Fruit fly (Drosophila melanogaster) whole organism, embryonic: ENCODE data around the gene Eig71Ea.
A peak's percentile ranks its signal among the peaks of the same experiment; 100 is the strongest.

Source experiments
- Atf6 ChIP-seq: fragments of 200-800 bp; sonication (Bioruptor generic); IDR thresholded peaks from 2 replicates; pipeline ENCODE4 v1.3.6; 2022; ENCODE audit warnings: missing biosample characterization, missing genetic modification characterization
- CG10543 ChIP-seq: fragments of 200-800 bp; sonication (Bioruptor generic); optimal IDR thresholded peaks from 3 replicates; lab custom pipeline; 2017; ENCODE audit warnings: missing biosample characterization, mild to moderate bottlenecking, missing genetic modification characterization, moderate library complexity
- CG11695 ChIP-seq: fragments of 200-800 bp; sonication (Bioruptor generic); IDR thresholded peaks from 3 replicates; pipeline ENCODE4 v1.3.6; 2022; ENCODE audit warnings: missing biosample characterization, missing genetic modification characterization
- CG12659 ChIP-seq: fragments of 200-800 bp; sonication (Bioruptor generic); optimal IDR thresholded peaks from 3 replicates; lab custom pipeline; 2017; ENCODE audit warnings: mild to moderate bottlenecking, missing biosample characterization, missing genetic modification reagents, missing genetic modification characterization
- CG14014 ChIP-seq: fragments of 200-800 bp; sonication (Bioruptor generic); IDR thresholded peaks from 2 replicates; pipeline ENCODE4 v1.3.6; 2022; ENCODE audit warnings: missing biosample characterization, missing genetic modification characterization
- CG15514 ChIP-seq: fragments of 200-800 bp; sonication (Bioruptor generic); optimal IDR thresholded peaks from 3 replicates; lab custom pipeline; 2017; ENCODE audit warnings: missing biosample characterization, missing genetic modification characterization, mild to moderate bottlenecking, moderate library complexity, missing genetic modification reagents
- CG17385 ChIP-seq: fragments of 200-800 bp; sonication (Bioruptor generic); optimal IDR thresholded peaks from 3 replicates; lab custom pipeline; 2018; ENCODE audit warnings: missing biosample characterization, mild to moderate bottlenecking, missing genetic modification characterization
- CG18262 ChIP-seq: fragments of 200-800 bp; optimal IDR thresholded peaks from 3 replicates; lab custom pipeline; 2019; ENCODE audit warnings: missing biosample characterization, mild to moderate bottlenecking, missing genetic modification characterization, moderate library complexity
- CG2202 ChIP-seq: fragments of 200-800 bp; sonication (Bioruptor generic); optimal IDR thresholded peaks from 2 replicates; lab custom pipeline; 2018; ENCODE audit warnings: missing biosample characterization, mild to moderate bottlenecking, missing genetic modification characterization
- CG2678 ChIP-seq: fragments of 200-800 bp; sonication (Bioruptor generic); optimal IDR thresholded peaks from 3 replicates; lab custom pipeline; 2019; ENCODE audit warnings: missing biosample characterization, mild to moderate bottlenecking, missing genetic modification characterization, moderate library complexity
- CG32767 ChIP-seq: fragments of 200-800 bp; sonication (Bioruptor generic); IDR thresholded peaks from 2 replicates; pipeline ENCODE4 v1.3.6; 2022; ENCODE audit warnings: missing biosample characterization, missing genetic modification characterization
- CG32772 ChIP-seq: fragments of 200-800 bp; sonication (Bioruptor generic); IDR thresholded peaks from 2 replicates; pipeline ENCODE4 v1.3.6; 2022; ENCODE audit warnings: missing biosample characterization, missing genetic modification characterization
- CG3281 ChIP-seq: fragments of 200-800 bp; sonication (Bioruptor generic); optimal IDR thresholded peaks from 3 replicates; lab custom pipeline; 2017; ENCODE audit warnings: missing biosample characterization, mild to moderate bottlenecking, missing genetic modification characterization
- CG6272 ChIP-seq: fragments of 200-800 bp; sonication (Bioruptor generic); IDR thresholded peaks from 2 replicates; pipeline ENCODE4 v1.3.6; 2022; ENCODE audit warnings: missing biosample characterization, missing genetic modification characterization
- CG6854 ChIP-seq: fragments of 200-800 bp; sonication (Bioruptor generic); optimal IDR thresholded peaks from 3 replicates; lab custom pipeline; 2017; ENCODE audit warnings: missing biosample characterization, mild to moderate bottlenecking, missing genetic modification characterization
- CG8290 ChIP-seq, 3 experiments: fragments of 200-800 bp; sonication (Bioruptor generic); optimal IDR thresholded peaks; 2 replicates each; lab custom pipeline; 2016 to 2019; ENCODE audit warnings: missing biosample characterization in 3 of 3, missing genetic modification characterization in 3 of 3, mild to moderate bottlenecking in 2 of 3, moderate library complexity in 1 of 3
- Dbx ChIP-seq: fragments of 200-800 bp; sonication (Bioruptor generic); IDR thresholded peaks from 3 replicates; pipeline ENCODE4 v1.3.6; 2022; ENCODE audit warnings: missing biosample characterization, missing genetic modification characterization
- Dp ChIP-seq: fragments of 200-800 bp; sonication (Bioruptor generic); optimal IDR thresholded peaks from 2 replicates; lab custom pipeline; 2018; ENCODE audit warnings: missing biosample characterization, mild to moderate bottlenecking, missing genetic modification characterization, moderate library complexity
- E2f2 ChIP-seq: fragments of 200-800 bp; sonication (Bioruptor generic); IDR thresholded peaks from 2 replicates; pipeline ENCODE4 v1.3.6; 2022; ENCODE audit warnings: missing biosample characterization, missing genetic modification characterization
- Jarid2 ChIP-seq: fragments of 200-800 bp; sonication (Bioruptor generic); optimal IDR thresholded peaks from 3 replicates; lab custom pipeline; 2017; ENCODE audit warnings: mild to moderate bottlenecking, missing biosample characterization, missing genetic modification reagents, missing genetic modification characterization
- MTF-1 ChIP-seq: fragments of 200-800 bp; sonication (Bioruptor generic); optimal IDR thresholded peaks from 2 replicates; lab custom pipeline; 2018; ENCODE audit warnings: missing biosample characterization, mild to moderate bottlenecking, missing genetic modification characterization, borderline replicate concordance
- Med ChIP-seq: fragments of 200-800 bp; sonication (Bioruptor generic); peaks from one replicate; lab custom pipeline; 2016; ENCODE audit warnings: missing biosample characterization, missing genetic modification characterization, mild to moderate bottlenecking, inconsistent platforms, moderate library complexity
- Nf-YA ChIP-seq: fragments of 200-800 bp; sonication (Bioruptor generic); IDR thresholded peaks from 2 replicates; pipeline ENCODE4 v1.3.6; 2022; ENCODE audit warnings: missing biosample characterization, missing genetic modification characterization
- Optix ChIP-seq: fragments of 200-800 bp; sonication (Bioruptor generic); IDR thresholded peaks from 3 replicates; pipeline ENCODE4 v1.3.6; 2022; ENCODE audit warnings: missing biosample characterization, missing genetic modification characterization
- Trl ChIP-seq, 3 experiments: fragments of >200 bp in 2 of 3; fragments of 200-800 bp in 1 of 3; sonication (Bioruptor generic) in 1 of 3; optimal IDR thresholded peaks; 2 replicates in 1 of 3; 3 replicates in 2 of 3; lab custom pipeline; 2016 to 2017; ENCODE audit warnings: missing biosample characterization in 1 of 3, missing genetic modification characterization in 1 of 3
- Usf ChIP-seq: fragments of 200-800 bp; sonication (Bioruptor generic); optimal IDR thresholded peaks from 2 replicates; lab custom pipeline; 2017; ENCODE audit warnings: missing genotype, missing biosample characterization, missing genetic modification characterization
- ase ChIP-seq: fragments of 200-800 bp; sonication (Bioruptor generic); IDR thresholded peaks from 3 replicates; pipeline ENCODE4 v1.3.6; 2022; ENCODE audit warnings: missing biosample characterization, missing genetic modification characterization
- bab2 ChIP-seq: fragments of 200-800 bp; sonication (Bioruptor generic); optimal IDR thresholded peaks from 2 replicates; lab custom pipeline; 2016; ENCODE audit warnings: missing biosample characterization, missing genetic modification characterization
- bcd ChIP-seq: fragments of 200-800 bp; sonication (Bioruptor generic); optimal IDR thresholded peaks from 2 replicates; lab custom pipeline; 2017; ENCODE audit warnings: missing biosample characterization, mild to moderate bottlenecking, missing genetic modification characterization
- cato ChIP-seq: fragments of 200-800 bp; sonication (Bioruptor generic); optimal IDR thresholded peaks from 2 replicates; lab custom pipeline; 2016; ENCODE audit warnings: missing biosample characterization, missing genetic modification characterization, borderline replicate concordance
- chn ChIP-seq: fragments of 200-800 bp; sonication (Bioruptor generic); optimal IDR thresholded peaks from 2 replicates; lab custom pipeline; 2016; ENCODE audit warnings: missing biosample characterization, missing genetic modification characterization
- ci ChIP-seq: fragments of 200-800 bp; sonication (Bioruptor generic); IDR thresholded peaks from 3 replicates; pipeline ENCODE4 v1.3.6; 2022; ENCODE audit warnings: missing biosample characterization, missing genetic modification characterization
- dpn ChIP-seq, 2 experiments: fragments of 200-800 bp; sonication (Bioruptor generic); optimal IDR thresholded peaks; 3 replicates each; lab custom pipeline; 2016; ENCODE audit warnings: missing biosample characterization in 2 of 2, missing genetic modification characterization in 2 of 2
- dysf ChIP-seq: fragments of 200-800 bp; sonication (Bioruptor generic); IDR thresholded peaks from 3 replicates; pipeline ENCODE4 v1.3.6; 2022; ENCODE audit warnings: missing biosample characterization, missing genetic modification characterization
- en ChIP-seq: fragments of 200-800 bp; sonication (Bioruptor generic); optimal IDR thresholded peaks from 2 replicates; lab custom pipeline; 2016; ENCODE audit warnings: missing biosample characterization, missing genetic modification characterization
- eve ChIP-seq, 2 experiments: fragments of >200 bp; optimal IDR thresholded peaks; 2 replicates each; lab custom pipeline; 2017; ENCODE audit warnings: missing biosample characterization in 2 of 2, missing genetic modification characterization in 2 of 2
- fd102C ChIP-seq: fragments of 200-800 bp; sonication (Bioruptor generic); optimal IDR thresholded peaks from 2 replicates; lab custom pipeline; 2018; ENCODE audit warnings: missing biosample characterization, mild to moderate bottlenecking, missing genetic modification characterization, moderate library complexity
- fru ChIP-seq: fragments of >200 bp; optimal IDR thresholded peaks from 2 replicates; lab custom pipeline; 2017
- grn ChIP-seq: fragments of 200-800 bp; sonication (Bioruptor generic); optimal IDR thresholded peaks from 3 replicates; lab custom pipeline; 2017; ENCODE audit warnings: missing biosample characterization, missing genetic modification characterization
- her ChIP-seq: fragments of 200-800 bp; sonication (Bioruptor generic); optimal IDR thresholded peaks from 2 replicates; lab custom pipeline; 2016; ENCODE audit warnings: missing biosample characterization, missing genetic modification characterization
- knrl ChIP-seq: fragments of 200-800 bp; sonication (Bioruptor generic); IDR thresholded peaks from 3 replicates; pipeline ENCODE4 v1.3.6; 2022; ENCODE audit warnings: missing biosample characterization, missing genetic modification characterization; ENCODE audit not compliant: partially characterized antibody
- lab ChIP-seq: fragments of 200-800 bp; sonication (Bioruptor generic); optimal IDR thresholded peaks from 3 replicates; lab custom pipeline; 2017; ENCODE audit warnings: missing biosample characterization, missing genetic modification characterization, mild to moderate bottlenecking, moderate library complexity, missing genetic modification reagents
- pb ChIP-seq: fragments of 200-800 bp; sonication (Bioruptor generic); optimal IDR thresholded peaks from 3 replicates; lab custom pipeline; 2016; ENCODE audit warnings: missing biosample characterization, missing genetic modification characterization
- schlank ChIP-seq: fragments of 200-800 bp; sonication (Bioruptor generic); optimal IDR thresholded peaks from 2 replicates; lab custom pipeline; 2018; ENCODE audit warnings: missing biosample characterization, mild to moderate bottlenecking, missing genetic modification characterization
- sd ChIP-seq: fragments of 200-800 bp; sonication (Bioruptor generic); optimal IDR thresholded peaks from 3 replicates; lab custom pipeline; 2018; ENCODE audit warnings: missing biosample characterization, mild to moderate bottlenecking, missing genetic modification characterization, moderate library complexity
- sens-2 ChIP-seq: fragments of 200-800 bp; sonication (Bioruptor generic); IDR thresholded peaks from 2 replicates; pipeline ENCODE4 v1.3.6; 2022; ENCODE audit warnings: missing biosample characterization, missing genetic modification characterization
- seq ChIP-seq: fragments of 200-800 bp; sonication (Bioruptor generic); IDR thresholded peaks from 2 replicates; pipeline ENCODE4 v1.3.6; 2022; ENCODE audit warnings: missing biosample characterization, missing genetic modification characterization
- so ChIP-seq: fragments of 200-800 bp; sonication (Bioruptor generic); IDR thresholded peaks from 3 replicates; pipeline ENCODE4 v1.3.6; 2022; ENCODE audit warnings: missing biosample characterization, missing genetic modification characterization
- toy ChIP-seq: fragments of 200-800 bp; sonication (Bioruptor generic); IDR thresholded peaks from 2 replicates; pipeline ENCODE4 v1.3.6; 2022; ENCODE audit warnings: missing biosample characterization, missing genetic modification characterization
- tup ChIP-seq: fragments of 200-800 bp; sonication (Bioruptor generic); optimal IDR thresholded peaks from 2 replicates; lab custom pipeline; 2016; ENCODE audit warnings: missing biosample characterization, mild to moderate bottlenecking, missing genetic modification characterization, moderate library complexity

The Eig71Ea gene

DNA sequence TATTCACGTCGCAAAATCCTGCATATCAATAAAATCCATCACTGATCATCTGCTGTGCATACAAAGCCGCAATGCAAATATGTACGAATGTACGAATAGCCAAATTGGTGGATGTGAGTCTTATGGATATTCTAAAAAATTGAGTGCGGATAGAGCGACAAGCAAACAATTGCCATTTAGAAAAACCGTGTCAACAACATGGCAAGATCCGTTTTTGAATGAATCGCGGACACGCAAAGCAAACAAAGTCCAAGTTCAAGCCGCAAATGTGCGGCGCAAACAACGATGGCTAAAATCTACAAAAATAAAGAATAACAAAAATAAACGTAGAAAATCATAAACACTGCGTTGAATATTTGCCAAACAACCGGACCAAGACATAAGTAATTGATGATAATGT is 40.1 kb upstream of the Eig71Ea start (continued):
- TF ChIP-seq CG14014: peak; percentile 61; the same call in 1 of the 2 replicates
- TF ChIP-seq Dp (GFP tag; lab: Kevin White, UChicago): no peak
- TF ChIP-seq Dbx (GFP tag; lab: Robert Waterston, UW): no peak
- peak; percentile 20 for TF ChIP-seq CG15514 (GFP tag; lab: Kevin White, UChicago)
- TF ChIP-seq E2f2 (GFP tag; lab: Robert Waterston, UW): peak; percentile 30; the same call in 1 of the 2 replicates
- peak; percentile 29 for TF ChIP-seq schlank (tag; lab: Kevin White, UChicago)
- no peak for TF ChIP-seq cato
- TF ChIP-seq knrl: no peak
- TF ChIP-seq dpn (GFP tag; optimal IDR thresholded peaks at IDR 0.05; lab: Kevin White, UChicago): peak in 1 of 2 experiments; percentile 7
- TF ChIP-seq CG8290 (GFP tag; optimal IDR thresholded peaks at IDR 0.05; lab: Kevin White, UChicago): no peak
- TF ChIP-seq CG8290 (tag; optimal IDR thresholded peaks at IDR 0.05; lab: Kevin White, UChicago): peak in 1 of 2 experiments; percentile 46
- no peak for TF ChIP-seq CG12659 (GFP tag; lab: Kevin White, UChicago)
- TF ChIP-seq Atf6 (GFP tag; lab: Robert Waterston, UW): peak; percentile 40; the same call in 1 of the 2 replicates
- TF ChIP-seq dysf: peak; percentile 27; the same call in 1 of the 3 replicates
- no peak for TF ChIP-seq CG2202 (tag; lab: Kevin White, UChicago)
- TF ChIP-seq chn (GFP tag; lab: Kevin White, UChicago): no peak
- no peak for TF ChIP-seq en (GFP tag; lab: Kevin White, UChicago)
- no peak for TF ChIP-seq CG18262
- TF ChIP-seq Jarid2 (GFP tag; lab: Kevin White, UChicago): no peak
- TF ChIP-seq CG6854 (GFP tag; lab: Kevin White, UChicago): no peak
- TF ChIP-seq ci (GFP tag; lab: Robert Waterston, UW): peak; percentile 32; the same call in 1 of the 3 replicates
- TF ChIP-seq fd102C (GFP tag; lab: Kevin White, UChicago): peak; percentile 50
- no peak for TF ChIP-seq CG10543
- no peak for TF ChIP-seq sd
- no peak for TF ChIP-seq sens-2 (GFP tag; lab: Robert Waterston, UW)
- peak; percentile 43 for TF ChIP-seq CG3281 (GFP tag; lab: Kevin White, UChicago)
- TF ChIP-seq CG2678 (tag; lab: Kevin White, UChicago): peak; percentile 26
- TF ChIP-seq her (GFP tag; lab: Kevin White, UChicago): peak; percentile 24
- no peak for TF ChIP-seq eve (GFP tag; optimal IDR thresholded peaks at IDR 0.05; lab: Kevin White, UChicago)
- TF ChIP-seq MTF-1 (GFP tag; lab: Kevin White, UChicago): no peak
- TF ChIP-seq lab: peak; percentile 47
- TF ChIP-seq Med (GFP tag; lab: Kevin White, UChicago): peak; percentile 83
- peak; percentile 13 for TF ChIP-seq bcd (GFP tag; lab: Kevin White, UChicago)
- peak; percentile 27; the same call in 1 of the 3 replicates for TF ChIP-seq CG11695 (GFP tag; lab: Robert Waterston, UW)
- TF ChIP-seq Trl (optimal IDR thresholded peaks at IDR 0.05; lab: Kevin White, UChicago): no peak
- peak; percentile 13 for TF ChIP-seq Trl (GFP tag; optimal IDR thresholded peaks at IDR 0.05; lab: Kevin White, UChicago)
- no peak for TF ChIP-seq Usf (GFP tag; lab: Kevin White, UChicago)
- TF ChIP-seq CG17385 (GFP tag; lab: Kevin White, UChicago): peak; percentile 18
- no peak for TF ChIP-seq ase (GFP tag; lab: Robert Waterston, UW)
- TF ChIP-seq CG6272: no peak
- TF ChIP-seq so (GFP tag; lab: Robert Waterston, UW): peak; percentile 54; the same call in 1 of the 3 replicates
- no peak for TF ChIP-seq fru (lab: Kevin White, UChicago)
- TF ChIP-seq seq: peak; percentile 52; the same call in 1 of the 2 replicates
- no peak for TF ChIP-seq pb
- no peak for TF ChIP-seq Nf-YA (GFP tag; lab: Robert Waterston, UW)
- TF ChIP-seq CG32767 (GFP tag; lab: Robert Waterston, UW): no peak
- TF ChIP-seq CG32772 (GFP tag; lab: Robert Waterston, UW): no peak
- no peak for TF ChIP-seq grn (GFP tag; lab: Kevin White, UChicago)
- no peak for TF ChIP-seq tup (GFP tag; lab: Kevin White, UChicago)
- no peak for TF ChIP-seq Optix (GFP tag; lab: Robert Waterston, UW)
- no peak for TF ChIP-seq toy (GFP tag; lab: Robert Waterston, UW)
- peak; percentile 9 for TF ChIP-seq bab2
